Fruit fly (Drosophila melanogaster) whole organism, embryonic: Measurements from ENCODE around the gene CG14805.

ENCODE experiments used
- Awh ChIP-seq: fragments of 200-800 bp; sonication (Bioruptor generic); IDR thresholded peaks from 2 replicates; pipeline ENCODE4, ENCODE4 v1.3.6; 2022; ENCODE audit warnings: missing biosample characterization, missing genetic modification characterization
- Bdp1 ChIP-seq: fragments of 200-800 bp; sonication (Bioruptor generic); optimal IDR thresholded peaks from 3 replicates; lab custom pipeline; 2016; ENCODE audit warnings: missing biosample characterization, missing genetic modification characterization
- Bteb2 ChIP-seq: fragments of 200-800 bp; sonication (Bioruptor generic); optimal IDR thresholded peaks from 2 replicates; lab custom pipeline; 2016; ENCODE audit warnings: missing biosample characterization, missing genetic modification characterization
- CG10209 ChIP-seq: fragments of 200-800 bp; sonication (Bioruptor generic); optimal IDR thresholded peaks from 3 replicates; lab custom pipeline; 2017; ENCODE audit warnings: missing biosample characterization, mild to moderate bottlenecking, missing genetic modification characterization, missing genetic modification reagents
- CG10321 ChIP-seq: fragments of 200-800 bp; sonication (Bioruptor generic); IDR thresholded peaks from 2 replicates; pipeline ENCODE4 v1.3.6; 2022; ENCODE audit warnings: missing biosample characterization, missing genetic modification characterization
- CG10565 ChIP-seq: fragments of 200-800 bp; sonication (Bioruptor generic); optimal IDR thresholded peaks from 3 replicates; lab custom pipeline; 2016; ENCODE audit warnings: missing biosample characterization, mild to moderate bottlenecking, missing genetic modification characterization
- CG14014 ChIP-seq: fragments of 200-800 bp; sonication (Bioruptor generic); IDR thresholded peaks from 2 replicates; pipeline ENCODE4 v1.3.6; 2022; ENCODE audit warnings: missing biosample characterization, missing genetic modification characterization
- CG18476 ChIP-seq: fragments of 200-800 bp; sonication (Bioruptor generic); optimal IDR thresholded peaks from 2 replicates; lab custom pipeline; 2016; ENCODE audit warnings: missing biosample characterization, mild to moderate bottlenecking, missing genetic modification characterization
- CG30403 ChIP-seq: fragments of 200-800 bp; sonication (Bioruptor generic); optimal IDR thresholded peaks from 3 replicates; lab custom pipeline; 2016; ENCODE audit warnings: missing biosample characterization, missing genetic modification characterization
- CG4328 ChIP-seq: fragments of 200-800 bp; sonication (Bioruptor generic); optimal IDR thresholded peaks from 3 replicates; lab custom pipeline; 2017; ENCODE audit warnings: missing biosample characterization, missing genetic modification reagents, missing genetic modification characterization
- CG4404 ChIP-seq: fragments of 200-800 bp; sonication (Bioruptor generic); IDR thresholded peaks from 2 replicates; pipeline ENCODE4 v1.3.6; 2022; ENCODE audit warnings: missing biosample characterization, missing genetic modification characterization
- CG4617 ChIP-seq: fragments of 200-800 bp; sonication (Bioruptor generic); optimal IDR thresholded peaks from 3 replicates; lab custom pipeline; 2016; ENCODE audit warnings: missing biosample characterization, missing genetic modification characterization, borderline replicate concordance
- CG6175 ChIP-seq: fragments of 200-800 bp; sonication (Bioruptor generic); IDR thresholded peaks from 3 replicates; pipeline ENCODE4 v1.3.6; 2022; ENCODE audit warnings: missing biosample characterization, missing genetic modification characterization
- CG6791 ChIP-seq: fragments of 200-800 bp; sonication (Bioruptor generic); IDR thresholded peaks from 3 replicates; pipeline ENCODE4 v1.3.6; 2022; ENCODE audit warnings: missing biosample characterization, missing genetic modification characterization; ENCODE audit not compliant: partially characterized antibody
- CG8359 ChIP-seq: fragments of 200-800 bp; sonication (Bioruptor generic); optimal IDR thresholded peaks from 2 replicates; lab custom pipeline; 2017; ENCODE audit warnings: missing biosample characterization, mild to moderate bottlenecking, missing genetic modification characterization, borderline replicate concordance
- CG8924 ChIP-seq: fragments of 200-800 bp; optimal IDR thresholded peaks from 3 replicates; lab custom pipeline; 2019; ENCODE audit warnings: missing biosample characterization, mild to moderate bottlenecking, missing genetic modification characterization, moderate library complexity
- CTCF ChIP-seq: fragments of 200-800 bp; sonication (Bioruptor generic); optimal IDR thresholded peaks from 2 replicates; lab custom pipeline; 2017; ENCODE audit warnings: missing biosample characterization, mild to moderate bottlenecking, missing genetic modification characterization, moderate library complexity
- Dfd ChIP-seq, 2 experiments: fragments of >200 bp; optimal IDR thresholded peaks; 2 replicates each; lab custom pipeline; 2017; ENCODE audit warnings: missing biosample characterization in 2 of 2, missing genetic modification characterization in 2 of 2
- Drgx ChIP-seq: fragments of 200-800 bp; sonication (Bioruptor generic); IDR thresholded peaks from 2 replicates; pipeline ENCODE4 v1.3.6; 2022; ENCODE audit warnings: missing biosample characterization, missing genetic modification characterization
- Eip74EF ChIP-seq, 2 experiments: fragments of 200-800 bp in 1 of 2; fragments of >200 bp in 1 of 2; sonication (Bioruptor generic) in 1 of 2; optimal IDR thresholded peaks; 2 replicates each; lab custom pipeline; 2017 to 2019; ENCODE audit warnings: missing biosample characterization in 2 of 2, missing genetic modification characterization in 2 of 2, mild to moderate bottlenecking in 1 of 2, moderate library complexity in 1 of 2
- Fer2 ChIP-seq: fragments of 200-800 bp; sonication (Bioruptor generic); optimal IDR thresholded peaks from 2 replicates; lab custom pipeline; 2018; ENCODE audit warnings: missing biosample characterization, mild to moderate bottlenecking, missing genetic modification characterization, moderate library complexity
- H15 ChIP-seq: fragments of 200-800 bp; sonication (Bioruptor generic); IDR thresholded peaks from 3 replicates; pipeline ENCODE4 v1.3.6; 2022; ENCODE audit warnings: missing biosample characterization, missing genetic modification characterization
- Hey ChIP-seq: fragments of 200-800 bp; sonication (Bioruptor generic); optimal IDR thresholded peaks from 3 replicates; lab custom pipeline; 2018; ENCODE audit warnings: missing biosample characterization, mild to moderate bottlenecking, missing genetic modification characterization
- MESR4 ChIP-seq: fragments of 200-800 bp; sonication (Bioruptor generic); optimal IDR thresholded peaks from 2 replicates; lab custom pipeline; 2018; ENCODE audit warnings: missing biosample characterization, mild to moderate bottlenecking, missing genetic modification characterization, moderate library complexity
- Myb ChIP-seq: fragments of 200-800 bp; sonication (Bioruptor generic); optimal IDR thresholded peaks from 2 replicates; lab custom pipeline; 2016; ENCODE audit warnings: missing biosample characterization, missing genetic modification characterization
- NC2α ChIP-seq: fragments of 200-800 bp; sonication (Bioruptor generic); optimal IDR thresholded peaks from 2 replicates; lab custom pipeline; 2016; ENCODE audit warnings: missing biosample characterization, missing genetic modification characterization
- NK7.1 ChIP-seq: fragments of 200-800 bp; sonication (Bioruptor generic); optimal IDR thresholded peaks from 3 replicates; lab custom pipeline; 2016; ENCODE audit warnings: missing biosample characterization, missing genetic modification characterization
- Nf-YA ChIP-seq: fragments of 200-800 bp; sonication (Bioruptor generic); IDR thresholded peaks from 2 replicates; pipeline ENCODE4 v1.3.6; 2022; ENCODE audit warnings: missing biosample characterization, missing genetic modification characterization
- Poxn ChIP-seq: fragments of 200-800 bp; sonication (Bioruptor generic); IDR thresholded peaks from 2 replicates; pipeline ENCODE4 v1.3.6; 2022; ENCODE audit warnings: missing biosample characterization, missing genetic modification characterization
- Rfx ChIP-seq: fragments of 200-800 bp; sonication (Bioruptor generic); IDR thresholded peaks from 2 replicates; pipeline ENCODE4 v1.3.6; 2022; ENCODE audit warnings: missing biosample characterization, missing genetic modification characterization
- Trl ChIP-seq, 3 experiments: fragments of >200 bp in 2 of 3; fragments of 200-800 bp in 1 of 3; sonication (Bioruptor generic) in 1 of 3; optimal IDR thresholded peaks; 2 replicates in 1 of 3; 3 replicates in 2 of 3; lab custom pipeline; 2016 to 2017; ENCODE audit warnings: missing biosample characterization in 1 of 3, missing genetic modification characterization in 1 of 3
- Xrp1 ChIP-seq: fragments of 200-800 bp; sonication (Bioruptor generic); IDR thresholded peaks from 2 replicates; pipeline ENCODE4 v1.3.6; 2022; ENCODE audit warnings: missing biosample characterization, missing genetic modification characterization
- ab ChIP-seq: fragments of 200-800 bp; sonication (Bioruptor generic); optimal IDR thresholded peaks from 2 replicates; lab custom pipeline; 2016; ENCODE audit warnings: missing biosample characterization, missing genetic modification characterization
- abd-A ChIP-seq: fragments of 200-800 bp; sonication (Bioruptor generic); optimal IDR thresholded peaks from 3 replicates; lab custom pipeline; 2019; ENCODE audit warnings: missing biosample characterization, mild to moderate bottlenecking, missing genetic modification characterization, moderate library complexity
- ara ChIP-seq: fragments of 200-800 bp; sonication (Bioruptor generic); IDR thresholded peaks from 2 replicates; pipeline ENCODE4 v1.3.6; 2022; ENCODE audit warnings: missing biosample characterization, missing genetic modification characterization
- emc ChIP-seq: fragments of 200-800 bp; sonication (Bioruptor generic); optimal IDR thresholded peaks from 2 replicates; lab custom pipeline; 2016; ENCODE audit warnings: missing biosample characterization, missing genetic modification characterization
- fd96Cb ChIP-seq: fragments of 200-800 bp; sonication (Bioruptor generic); optimal IDR thresholded peaks from 2 replicates; lab custom pipeline; 2018; ENCODE audit warnings: missing biosample characterization, mild to moderate bottlenecking, missing genetic modification characterization, moderate library complexity
- ftz-f1 ChIP-seq: fragments of 200-800 bp; sonication (Bioruptor generic); optimal IDR thresholded peaks from 2 replicates; lab custom pipeline; 2016; ENCODE audit warnings: missing biosample characterization, missing genetic modification characterization
- hb ChIP-seq: fragments of 200-800 bp; sonication (Bioruptor generic); IDR thresholded peaks from 3 replicates; pipeline ENCODE4 v1.3.6; 2022; ENCODE audit warnings: missing biosample characterization, missing genetic modification characterization; ENCODE audit not compliant: partially characterized antibody
- jumu ChIP-seq: fragments of 200-800 bp; sonication (Bioruptor generic); optimal IDR thresholded peaks from 3 replicates; lab custom pipeline; 2016; ENCODE audit warnings: missing biosample characterization, missing genetic modification characterization
- kay ChIP-seq: fragments of 200-800 bp; sonication (Bioruptor generic); optimal IDR thresholded peaks from 2 replicates; lab custom pipeline; 2016; ENCODE audit warnings: missing biosample characterization, missing genetic modification characterization
- nmo ChIP-seq: fragments of 200-800 bp; sonication (Bioruptor generic); optimal IDR thresholded peaks from 2 replicates; lab custom pipeline; 2018; ENCODE audit warnings: missing biosample characterization, mild to moderate bottlenecking, missing genetic modification characterization, moderate library complexity
- nom ChIP-seq: fragments of 200-800 bp; sonication (Bioruptor generic); optimal IDR thresholded peaks from 2 replicates; lab custom pipeline; 2017; ENCODE audit warnings: missing biosample characterization, missing genetic modification characterization, mild to moderate bottlenecking, moderate library complexity, missing genetic modification reagents
- otp ChIP-seq: fragments of 200-800 bp; sonication (Bioruptor generic); IDR thresholded peaks from 3 replicates; pipeline ENCODE4, ENCODE4 v1.3.6; 2022; ENCODE audit warnings: missing biosample characterization, missing genetic modification characterization
- p53 ChIP-seq: fragments of 200-800 bp; sonication (Bioruptor generic); optimal IDR thresholded peaks from 2 replicates; lab custom pipeline; 2016; ENCODE audit warnings: missing biosample characterization, missing genetic modification characterization
- pros ChIP-seq: fragments of 200-800 bp; sonication (Bioruptor generic); optimal IDR thresholded peaks from 3 replicates; lab custom pipeline; 2019; ENCODE audit warnings: missing biosample characterization, mild to moderate bottlenecking, missing genetic modification characterization, moderate library complexity
- pum ChIP-seq: fragments of 200-800 bp; sonication (Bioruptor generic); optimal IDR thresholded peaks from 2 replicates; lab custom pipeline; 2016; ENCODE audit warnings: missing biosample characterization, missing genetic modification characterization
- ro ChIP-seq: fragments of 200-800 bp; sonication (Bioruptor generic); IDR thresholded peaks from 2 replicates; pipeline ENCODE4 v1.3.6; 2022; ENCODE audit warnings: missing biosample characterization, missing genetic modification characterization
- run ChIP-seq: fragments of 200-800 bp; sonication (Bioruptor generic); optimal IDR thresholded peaks from 3 replicates; lab custom pipeline; 2018; ENCODE audit warnings: missing biosample characterization, mild to moderate bottlenecking, missing genetic modification characterization
- stc ChIP-seq: fragments of 200-800 bp; sonication (Bioruptor generic); IDR thresholded peaks from 2 replicates; pipeline ENCODE4 v1.3.6; 2022; ENCODE audit warnings: missing biosample characterization, missing genetic modification characterization
- tll ChIP-seq, 2 experiments: fragments of 200-800 bp in 1 of 2; fragments of >200 bp in 1 of 2; sonication (Bioruptor generic) in 1 of 2; optimal IDR thresholded peaks; 2 replicates each; lab custom pipeline; 2017 to 2019; ENCODE audit warnings: missing biosample characterization in 2 of 2, missing genetic modification characterization in 2 of 2, mild to moderate bottlenecking in 1 of 2, moderate library complexity in 1 of 2

Gene CG14805

DNA sequence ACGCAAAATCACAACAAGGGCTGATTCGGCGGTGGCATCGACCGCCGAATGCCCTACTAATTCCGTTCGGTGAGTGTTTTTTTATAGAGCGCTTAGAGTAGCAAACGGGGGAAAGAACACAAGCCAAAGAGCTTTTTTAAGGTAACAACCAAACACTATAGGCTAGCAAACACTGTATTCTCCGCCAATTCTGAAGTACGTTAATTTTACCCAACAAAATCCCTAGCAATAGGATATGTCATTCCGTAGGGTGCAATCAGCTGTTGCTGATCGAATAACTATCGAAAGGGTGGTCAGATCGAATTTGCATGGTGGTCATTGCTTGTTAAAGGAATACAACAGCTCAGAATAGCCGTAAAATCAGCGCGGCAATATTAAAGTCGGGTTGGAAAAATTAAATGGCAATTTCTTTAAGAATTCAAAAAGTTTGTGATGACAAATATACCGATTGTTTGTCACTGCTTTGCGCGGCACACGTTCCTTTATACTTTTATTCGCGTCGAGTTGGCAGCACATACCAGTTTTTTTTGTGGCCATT, 30.7 kb downstream of the CG14805 start, which contains the start of gene mip130 (continued):
- TF ChIP-seq Bteb2 (GFP tag; lab: Kevin White, UChicago) (no peak), abd-A (tag; lab: Kevin White, UChicago) (no peak), pum (GFP tag; lab: Kevin White, UChicago) (no peak), Awh (GFP tag; lab: Robert Waterston, UW) (no peak), Xrp1 (GFP tag; lab: Robert Waterston, UW) (peak; percentile 66), CG8924 (peak; percentile 55), Hey (tag; lab: Kevin White, UChicago) (no peak), MESR4 (GFP tag; lab: Kevin White, UChicago) (no peak), CG4617 (GFP tag; lab: Kevin White, UChicago) (peak; percentile 46), ftz-f1 (GFP tag; lab: Kevin White, UChicago) (no peak), fd96Cb (tag; lab: Kevin White, UChicago) (peak; percentile 30), Trl (optimal IDR thresholded peaks at IDR 0.05; lab: Kevin White, UChicago) (no peak), Trl (GFP tag; optimal IDR thresholded peaks at IDR 0.05; lab: Kevin White, UChicago) (peak; percentile 55), CG6791 (peak; percentile 73), H15 (GFP tag; lab: Robert Waterston, UW) (0 out of 3 replicates have a peak, but pooled peaks have one; percentile 33), CG18476 (GFP tag; lab: Kevin White, UChicago) (peak; percentile 12), kay (GFP tag; lab: Kevin White, UChicago) (no peak), CG10321 (GFP tag; lab: Robert Waterston, UW) (no peak), tll (GFP tag; optimal IDR thresholded peaks at IDR 0.05; lab: Kevin White, UChicago) (no peak), Drgx (GFP tag; lab: Robert Waterston, UW) (peak; percentile 48; the same call in 1 of the 2 replicates), Dfd (GFP tag; optimal IDR thresholded peaks at IDR 0.05; lab: Kevin White, UChicago) (no peak), emc (GFP tag; lab: Kevin White, UChicago) (peak; percentile 16), Nf-YA (GFP tag; lab: Robert Waterston, UW) (no peak), CTCF (GFP tag; lab: Kevin White, UChicago) (no peak), ab (no peak), nmo (GFP tag; lab: Kevin White, UChicago) (peak; percentile 66), CG4328 (no peak), otp (GFP tag; lab: Robert Waterston, UW) (no peak), run (tag; lab: Kevin White, UChicago) (no peak), NC2α (GFP tag; lab: Kevin White, UChicago) (no peak), CG30403 (GFP tag; lab: Kevin White, UChicago) (peak; percentile 27), Poxn (no peak), stc (no peak), CG8359 (no peak), Rfx (peak; percentile 38), CG10565 (GFP tag; lab: Kevin White, UChicago) (no peak), pros (GFP tag; lab: Kevin White, UChicago) (no peak), Bdp1 (GFP tag; lab: Kevin White, UChicago) (no peak), CG6175 (GFP tag; lab: Robert Waterston, UW) (no peak), CG4404 (GFP tag; lab: Robert Waterston, UW) (peak; percentile 8; the same call in 1 of the 2 replicates), CG14014 (GFP tag; lab: Robert Waterston, UW) (peak; percentile 69), ro (GFP tag; lab: Robert Waterston, UW) (no peak), Fer2 (tag; lab: Kevin White, UChicago) (no peak), jumu (peak; percentile 61), hb (GFP tag; lab: Robert Waterston, UW) (0 out of 3 replicates have a peak, but pooled peaks have one; percentile 50), ara (no peak), p53 (GFP tag; lab: Kevin White, UChicago) (no peak), Eip74EF (GFP tag; optimal IDR thresholded peaks at IDR 0.05; lab: Kevin White, UChicago) (no peak), CG10209 (GFP tag; lab: Kevin White, UChicago) (peak; percentile 48), Myb (GFP tag; lab: Kevin White, UChicago) (peak; percentile 56), nom (peak; percentile 56), NK7.1 (GFP tag; lab: Kevin White, UChicago) (no peak)
